Worm (Caenorhabditis elegans) whole organism, L1 larva: ENCODE data around the gene eif-3.L.

Experiments used
- ama-1 ChIP-seq: fragments of 150-350 bp; optimal IDR thresholded peaks from 2 replicates; lab custom pipeline; 2014
- ces-1 ChIP-seq: fragments of 150-350 bp; optimal IDR thresholded peaks from 2 replicates; lab custom pipeline; 2014; ENCODE audit warnings: missing biosample characterization, missing genetic modification reagents, missing genetic modification characterization
- dpl-1 ChIP-seq, 3 experiments: fragments of 150-350 bp in 2 of 3; sonication (generic microtip) in 1 of 3; optimal IDR thresholded peaks; 2 replicates each; lab custom pipeline; 2014 to 2017; ENCODE audit warnings: missing biosample characterization in 3 of 3, missing genetic modification characterization in 3 of 3, missing genetic modification reagents in 3 of 3
- elt-2 ChIP-seq: sonication (generic microtip); optimal IDR thresholded peaks from 2 replicates; lab custom pipeline; 2016; ENCODE audit warnings: missing genetic modification characterization, mild to moderate bottlenecking, inconsistent platforms, missing compliant biosample characterization, missing genetic modification reagents
- elt-3 ChIP-seq, 6 experiments: fragments of 150-350 bp in 1 of 6; sonication (generic microtip); optimal IDR thresholded peaks; 2 replicates each; lab custom pipeline; 2017 to 2018; ENCODE audit warnings: missing biosample characterization in 6 of 6, missing genetic modification characterization in 6 of 6, inconsistent platforms in 1 of 6
- fkh-8 ChIP-seq: sonication (generic microtip); optimal IDR thresholded peaks from 2 replicates; lab custom pipeline; 2016; ENCODE audit warnings: mild to moderate bottlenecking, missing genetic modification characterization, missing compliant biosample characterization
- fos-1 ChIP-seq: fragments of 150-350 bp; optimal IDR thresholded peaks from 2 replicates; lab custom pipeline; 2014; ENCODE audit warnings: missing biosample characterization, missing genetic modification characterization
- lsy-2 ChIP-seq, 2 experiments: fragments of 150-350 bp; optimal IDR thresholded peaks; 2 replicates each; lab custom pipeline; 2014; ENCODE audit warnings: missing biosample characterization in 2 of 2, missing genetic modification characterization in 2 of 2
- unc-62 ChIP-seq: fragments of 150-350 bp; optimal IDR thresholded peaks from 2 replicates; lab custom pipeline; 2014; ENCODE audit warnings: missing biosample characterization, missing genetic modification reagents, missing genetic modification characterization
- zag-1 ChIP-seq: fragments of 150-350 bp; optimal IDR thresholded peaks from 2 replicates; lab custom pipeline; 2014; ENCODE audit warnings: missing biosample characterization, missing genetic modification characterization
- ztf-11 ChIP-seq, 2 experiments: sonication (generic microtip); optimal IDR thresholded peaks; 2 replicates each; lab custom pipeline; 2016 to 2017; ENCODE audit warnings: missing genetic modification characterization in 2 of 2, missing biosample characterization in 1 of 2, missing compliant biosample characterization in 1 of 2

DNA sequence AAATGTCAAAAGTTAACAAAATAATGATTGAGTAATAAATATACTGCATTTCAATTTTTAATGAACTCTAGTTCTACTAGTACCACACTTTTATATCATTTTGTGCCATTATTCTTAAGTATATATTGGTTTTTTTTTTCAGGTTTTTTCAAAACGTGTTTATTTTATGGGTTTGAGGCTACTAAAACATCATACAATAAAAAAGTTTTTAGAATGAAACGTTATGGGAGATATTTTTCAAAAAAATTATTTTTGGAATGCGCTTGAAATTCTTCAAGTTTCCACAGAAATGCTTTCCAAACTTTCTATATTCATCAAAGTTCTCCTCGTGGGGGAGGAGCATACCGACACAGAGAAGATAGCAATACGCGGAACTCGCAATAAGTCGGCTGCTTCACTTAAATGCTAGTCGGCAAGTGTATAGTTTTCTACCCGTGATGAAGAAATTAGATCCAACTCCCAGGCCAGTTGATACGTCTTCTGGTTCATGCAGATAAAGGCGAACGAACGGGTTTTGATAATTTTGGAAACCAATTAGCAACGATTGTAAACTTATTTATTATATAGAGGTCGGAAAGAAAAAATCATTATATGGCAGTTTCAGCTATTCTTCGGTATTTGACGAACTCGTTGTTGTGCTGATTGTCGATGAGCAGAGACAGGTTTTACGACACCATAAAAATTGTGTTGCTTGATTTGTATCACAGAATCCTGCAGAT is 22.8 kb downstream of the eif-3.L start, which contains the start of gene C17G10.10:
- TF ChIP-seq unc-62 (GFP tag; lab: Kevin White, UChicago), result no peak
- TF ChIP-seq ama-1 (lab: Kevin White, UChicago), result peak; percentile 95
- peak; percentile 65 for TF ChIP-seq fos-1 (tag; lab: Kevin White, UChicago)
- no peak for TF ChIP-seq zag-1 (tag; lab: Kevin White, UChicago)
- no peak for TF ChIP-seq fkh-8 (tag; lab: Kevin White, UChicago)
- TF ChIP-seq ces-1 (GFP tag; lab: Kevin White, UChicago), result no peak
- peak; percentile 35 to 55 (median 40) for TF ChIP-seq dpl-1 (GFP tag; optimal IDR thresholded peaks at IDR 0.05; lab: Kevin White, UChicago)
- peak in 5 of 6 experiments; percentile 3 to 79 (median 48) for TF ChIP-seq elt-3 (tag; optimal IDR thresholded peaks at IDR 0.05; lab: Kevin White, UChicago)
- peak; percentile 93 for TF ChIP-seq elt-2
- peak; percentile 54 to 70 for TF ChIP-seq lsy-2 (tag; optimal IDR thresholded peaks at IDR 0.05; lab: Kevin White, UChicago)
- TF ChIP-seq ztf-11 (tag; optimal IDR thresholded peaks at IDR 0.05; lab: Kevin White, UChicago), result no peak
